Worm (Caenorhabditis elegans): Measurements from ENCODE around the gene B0524.3.
A peak's percentile ranks its signal among the peaks of the same experiment; 100 is the strongest.

- TF ChIP-seq klf-2 (GFP tag; conservative IDR thresholded peaks at IDR 0.05) (no peak), ztf-29 (GFP tag; IDR thresholded peaks at IDR 0.05) (no peak), flt-1 (GFP tag; IDR thresholded peaks at IDR 0.05) (no peak), T22C8.4 (GFP tag; IDR thresholded peaks at IDR 0.05) (peak; percentile 59; the same call in 1 of the 2 replicates), ztf-23 (GFP tag; IDR thresholded peaks at IDR 0.05) (no peak), tab-1 (GFP tag; IDR thresholded peaks at IDR 0.05) (no peak), cog-1 (tag; optimal IDR thresholded peaks at IDR 0.05) (no peak), ref-1 (GFP tag; conservative IDR thresholded peaks at IDR 0.05) (no peak), med-1 (GFP tag; optimal IDR thresholded peaks at IDR 0.05; ENCODE audit: insufficient read depth) (no peak)
Observed at ce11 chrIII:1882678-1883077, 4.8 kb upstream of the B0524.3 start.
